Worm (Caenorhabditis elegans) whole organism, L4 larva: Measurements from ENCODE around the gene elo-3.

Experiments used
- D1046.2 ChIP-seq: fragments of 200-800 bp; sonication (Bioruptor generic); IDR thresholded peaks from 2 replicates; pipeline ENCODE4 v1.3.6; 2022; ENCODE audit warnings: missing genetic modification characterization, missing compliant biosample characterization
- R02D3.7 ChIP-seq: fragments of 150-350 bp; sonication (generic microtip); optimal IDR thresholded peaks from 3 replicates; lab custom pipeline; 2014; ENCODE audit warnings: missing biosample characterization, missing genetic modification characterization
- T20F7.1 ChIP-seq: fragments of 200-800 bp; sonication (Bioruptor generic); optimal IDR thresholded peaks from 2 replicates; lab custom pipeline; 2018; ENCODE audit warnings: mild to moderate bottlenecking, missing genetic modification characterization, missing compliant biosample characterization
- T26A8.4 ChIP-seq: fragments of 200-800 bp; sonication (Bioruptor generic); IDR thresholded peaks from 2 replicates; pipeline ENCODE4 v1.3.6; 2022; ENCODE audit warnings: missing genetic modification characterization, missing compliant biosample characterization
- Y48G9A.11 ChIP-seq: fragments of 200-800 bp; sonication (Bioruptor generic); IDR thresholded peaks from 2 replicates; pipeline ENCODE4 v1.3.6; 2022; ENCODE audit warnings: missing genetic modification reagents, missing genetic modification characterization, missing compliant biosample characterization
- Y75B8A.6 ChIP-seq: fragments of 200-800 bp; sonication (Bioruptor generic); IDR thresholded peaks from 2 replicates; pipeline ENCODE4 v1.3.6; 2022; ENCODE audit warnings: missing genetic modification reagents, missing genetic modification characterization, missing compliant biosample characterization
- aly-2 ChIP-seq: sonication (generic microtip); optimal IDR thresholded peaks from 2 replicates; lab custom pipeline; 2018; ENCODE audit warnings: missing biosample characterization, missing genetic modification characterization
- ceh-28 ChIP-seq: fragments of 150-350 bp; optimal IDR thresholded peaks from 2 replicates; lab custom pipeline; 2014; ENCODE audit warnings: missing biosample characterization, missing genetic modification reagents, missing genetic modification characterization
- daf-16 ChIP-seq, 3 experiments: sonication (generic microtip); optimal IDR thresholded peaks; 2 replicates each; lab custom pipeline; 2016 to 2017; ENCODE audit warnings: missing genetic modification characterization in 3 of 3, missing genetic modification reagents in 3 of 3, mild to moderate bottlenecking in 2 of 3, missing compliant biosample characterization in 2 of 3, missing biosample characterization in 1 of 3, moderate library complexity in 1 of 3
- daf-19 ChIP-seq: fragments of 200-800 bp; sonication (Bioruptor generic); conservative IDR thresholded peaks from 2 replicates; pipeline ENCODE4 v1.3.6; 2022; ENCODE audit warnings: missing genetic modification characterization, missing compliant biosample characterization
- dmd-9 ChIP-seq: fragments of 200-800 bp; sonication (Bioruptor generic); IDR thresholded peaks from 2 replicates; pipeline ENCODE4 v1.3.6; 2022; ENCODE audit warnings: missing genetic modification reagents, missing genetic modification characterization, missing compliant biosample characterization
- dpl-1 ChIP-seq: fragments of 150-350 bp; optimal IDR thresholded peaks from 2 replicates; lab custom pipeline; 2014; ENCODE audit warnings: missing biosample characterization, missing genetic modification reagents, missing genetic modification characterization
- egl-43 ChIP-seq: fragments of 200-800 bp; sonication (Bioruptor generic); IDR thresholded peaks from 2 replicates; pipeline ENCODE4 v1.3.6; 2022; ENCODE audit warnings: missing genetic modification reagents, missing genetic modification characterization, missing compliant biosample characterization
- fkh-10 ChIP-seq: fragments of 150-350 bp; optimal IDR thresholded peaks from 2 replicates; lab custom pipeline; 2014; ENCODE audit warnings: missing biosample characterization, missing genetic modification reagents, missing genetic modification characterization
- fos-1 ChIP-seq: fragments of 150-350 bp; optimal IDR thresholded peaks from 2 replicates; lab custom pipeline; 2014; ENCODE audit warnings: missing biosample characterization, missing genetic modification characterization
- gei-8 ChIP-seq: fragments of 200-800 bp; sonication (Bioruptor generic); optimal IDR thresholded peaks from 2 replicates; lab custom pipeline; 2018; ENCODE audit warnings: mild to moderate bottlenecking, missing genetic modification characterization, missing compliant biosample characterization
- hif-1 ChIP-seq, 2 experiments: sonication (generic microtip); optimal IDR thresholded peaks; 2 replicates each; lab custom pipeline; 2016 to 2017; ENCODE audit warnings: missing compliant biosample characterization in 2 of 2, missing genetic modification characterization in 2 of 2, missing genetic modification reagents in 2 of 2, missing genotype in 2 of 2, mild to moderate bottlenecking in 1 of 2
- hlh-11 ChIP-seq: fragments of 200-800 bp; sonication (Bioruptor generic); optimal IDR thresholded peaks from 2 replicates; lab custom pipeline; 2018; ENCODE audit warnings: mild to moderate bottlenecking, missing genetic modification characterization, missing compliant biosample characterization
- hlh-30 ChIP-seq: sonication (generic microtip); optimal IDR thresholded peaks from 2 replicates; lab custom pipeline; 2017; ENCODE audit warnings: antibody characterized with exemption, mild to moderate bottlenecking, missing genetic modification characterization, missing compliant biosample characterization; ENCODE audit not compliant: insufficient read depth
- hmg-1.1 ChIP-seq: fragments of 200-800 bp; sonication (Bioruptor generic); IDR thresholded peaks from 2 replicates; pipeline ENCODE4 v1.3.6; 2022; ENCODE audit warnings: missing genetic modification reagents, missing genetic modification characterization, missing compliant biosample characterization
- lim-7 ChIP-seq: fragments of 200-800 bp; sonication (Bioruptor generic); IDR thresholded peaks from 2 replicates; pipeline ENCODE4 v1.3.6; 2022; ENCODE audit warnings: missing genetic modification characterization, missing compliant biosample characterization
- lin-1 ChIP-seq: fragments of 200-800 bp; sonication (Bioruptor generic); IDR thresholded peaks from 2 replicates; pipeline ENCODE4 v1.3.6; 2022; ENCODE audit warnings: missing genetic modification reagents, missing genetic modification characterization, missing compliant biosample characterization
- lin-13 ChIP-seq: fragments of 150-350 bp; optimal IDR thresholded peaks from 2 replicates; lab custom pipeline; 2014; ENCODE audit warnings: missing biosample characterization, missing genetic modification reagents, missing genetic modification characterization
- lin-15B ChIP-seq: fragments of 150-350 bp; sonication (generic microtip); optimal IDR thresholded peaks from 3 replicates; lab custom pipeline; 2014; ENCODE audit warnings: missing biosample characterization, missing genetic modification characterization
- lir-3 ChIP-seq: sonication (generic microtip); optimal IDR thresholded peaks from 2 replicates; lab custom pipeline; 2016; ENCODE audit warnings: mild to moderate bottlenecking, missing genetic modification characterization, missing compliant biosample characterization
- mdl-1 ChIP-seq, 2 experiments: fragments of 150-350 bp in 1 of 2; sonication (generic microtip) in 1 of 2; optimal IDR thresholded peaks; 2 replicates each; lab custom pipeline; 2014 to 2017; ENCODE audit warnings: missing biosample characterization in 2 of 2, missing genetic modification characterization in 2 of 2
- mdt-29 ChIP-seq: fragments of 200-800 bp; sonication (Bioruptor generic); IDR thresholded peaks from 2 replicates; pipeline ENCODE4 v1.3.6; 2022; ENCODE audit warnings: missing genetic modification reagents, missing genetic modification characterization, missing compliant biosample characterization
- mxl-2 ChIP-seq: fragments of 200-800 bp; sonication (Bioruptor generic); conservative IDR thresholded peaks from 2 replicates; pipeline ENCODE4 v1.3.6; 2022; ENCODE audit warnings: missing genetic modification reagents, missing genetic modification characterization, missing compliant biosample characterization
- nhr-28 ChIP-seq: fragments of 150-350 bp; optimal IDR thresholded peaks from 2 replicates; lab custom pipeline; 2014; ENCODE audit warnings: missing biosample characterization, missing genetic modification characterization
- nhr-42 ChIP-seq: fragments of 200-800 bp; sonication (Bioruptor generic); IDR thresholded peaks from 2 replicates; pipeline ENCODE4 v1.3.6; 2022; ENCODE audit warnings: missing genetic modification characterization, missing compliant biosample characterization
- php-3 ChIP-seq: fragments of 200-800 bp; sonication (Bioruptor generic); IDR thresholded peaks from 2 replicates; pipeline ENCODE4 v1.3.6; 2022; ENCODE audit warnings: missing genetic modification reagents, missing genetic modification characterization, missing compliant biosample characterization
- rbr-2 ChIP-seq: sonication (generic microtip); optimal IDR thresholded peaks from 2 replicates; lab custom pipeline; 2016; ENCODE audit warnings: missing genotype, missing genetic modification characterization, missing compliant biosample characterization
- sdz-12 ChIP-seq: fragments of 200-800 bp; sonication (Bioruptor generic); optimal IDR thresholded peaks from 2 replicates; lab custom pipeline; 2018; ENCODE audit warnings: mild to moderate bottlenecking, missing genetic modification characterization, missing compliant biosample characterization
- snpc-1.2 ChIP-seq: fragments of 200-800 bp; sonication (Bioruptor generic); IDR thresholded peaks from 2 replicates; pipeline ENCODE4 v1.3.6; 2022; ENCODE audit warnings: missing genetic modification reagents, missing genetic modification characterization, missing compliant biosample characterization
- snpc-4 ChIP-seq: fragments of 150-350 bp; optimal IDR thresholded peaks from 2 replicates; lab custom pipeline; 2014; ENCODE audit warnings: missing biosample characterization, missing genetic modification characterization
- spr-1 ChIP-seq: sonication (generic microtip); optimal IDR thresholded peaks from 2 replicates; lab custom pipeline; 2016; ENCODE audit warnings: mild to moderate bottlenecking, missing genetic modification characterization, missing compliant biosample characterization
- tag-97 ChIP-seq: fragments of 200-800 bp; sonication (Bioruptor generic); IDR thresholded peaks from 2 replicates; pipeline ENCODE4 v1.3.6; 2022; ENCODE audit warnings: missing genetic modification characterization, missing compliant biosample characterization
- tra-1 ChIP-seq: fragments of 200-800 bp; sonication (Bioruptor generic); IDR thresholded peaks from 2 replicates; pipeline ENCODE4 v1.3.6; 2022; ENCODE audit warnings: missing genetic modification reagents, missing genetic modification characterization, missing compliant biosample characterization
- unc-130 ChIP-seq: sonication (generic microtip); optimal IDR thresholded peaks from 2 replicates; lab custom pipeline; 2016; ENCODE audit warnings: missing genetic modification reagents, missing genetic modification characterization, missing compliant biosample characterization
- unc-39 ChIP-seq: sonication (generic microtip); optimal IDR thresholded peaks from 2 replicates; lab custom pipeline; 2017; ENCODE audit warnings: missing biosample characterization, missing genetic modification characterization
- vab-7 ChIP-seq: fragments of 200-800 bp; sonication (Bioruptor generic); IDR thresholded peaks from 2 replicates; pipeline ENCODE4 v1.3.6; 2022; ENCODE audit warnings: missing genetic modification reagents, missing genetic modification characterization, missing compliant biosample characterization
- ztf-11 ChIP-seq: fragments of 150-350 bp; optimal IDR thresholded peaks from 2 replicates; lab custom pipeline; 2014; ENCODE audit warnings: missing biosample characterization, missing genetic modification characterization

The elo-3 gene

DNA sequence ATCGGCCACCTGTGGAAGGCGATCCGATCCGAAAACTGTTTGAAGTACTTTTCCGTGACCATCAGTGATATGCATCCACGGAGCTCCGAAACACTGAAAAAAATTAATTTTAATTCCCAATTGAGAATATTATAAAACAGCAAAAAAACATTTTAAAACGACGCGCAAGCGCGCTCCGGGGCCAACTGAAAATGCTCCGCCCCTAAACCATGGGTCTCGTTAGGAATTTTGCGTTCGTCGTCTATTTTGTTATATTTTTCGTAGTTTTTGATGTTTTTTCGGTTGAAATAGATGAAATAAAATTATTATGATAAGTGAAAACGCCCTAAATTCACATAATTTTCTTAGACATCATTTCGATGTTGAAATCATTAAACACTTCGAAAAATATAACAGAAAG is 3.0 kb downstream of the elo-3 start (continued):
- TF ChIP-seq tag-97: no peak
- no peak for TF ChIP-seq tra-1
- no peak for TF ChIP-seq dpl-1
- TF ChIP-seq sdz-12 (GFP tag; lab: Kevin White, UChicago): no peak
- no peak for TF ChIP-seq gei-8 (GFP tag; lab: Kevin White, UChicago)
- TF ChIP-seq daf-19 (GFP tag; lab: Robert Waterston, UW): no peak
- no peak for TF ChIP-seq hmg-1.1 (GFP tag; lab: Robert Waterston, UW)
- no peak for TF ChIP-seq egl-43 (GFP tag; lab: Robert Waterston, UW)
- TF ChIP-seq mdt-29: no peak
- TF ChIP-seq lin-13: no peak
- TF ChIP-seq D1046.2: no peak
- no peak for TF ChIP-seq php-3
- TF ChIP-seq hif-1 (tag; optimal IDR thresholded peaks at IDR 0.05; lab: Kevin White, UChicago): no peak
- TF ChIP-seq, all 104 proteins: peak for 6

DNA sequence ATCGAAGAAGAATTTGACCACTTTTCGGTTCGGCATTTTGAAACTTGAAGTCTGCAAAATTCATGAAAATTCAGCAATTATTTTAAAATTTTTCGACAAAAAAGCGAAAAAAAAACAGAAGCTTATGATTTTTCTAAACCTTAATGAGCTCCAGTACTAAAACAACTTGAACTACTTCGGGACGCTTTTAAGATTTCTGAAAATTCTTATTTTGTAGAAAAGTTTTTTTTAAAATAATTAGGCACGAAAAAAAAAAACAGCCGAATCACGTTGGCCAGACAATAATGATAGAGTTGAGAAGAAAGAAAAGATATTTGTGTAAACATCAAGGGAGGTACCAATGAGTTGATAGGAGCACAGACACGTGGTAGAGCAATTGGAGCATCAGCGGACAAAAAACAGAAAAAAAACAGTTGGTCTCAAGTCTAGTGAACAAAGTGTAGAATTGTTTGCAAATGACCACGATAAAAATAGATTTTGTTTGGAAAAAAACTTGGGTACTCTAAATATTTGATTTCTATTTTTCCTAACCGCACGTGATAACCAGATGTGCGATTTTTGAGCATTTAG is 4.8 kb downstream of the elo-3 start, which contains the start of gene gstk-2:
Gene gstk-2 (minus strand): TSS at position 51 of the 570 bp plus-strand sequence.
- TF ChIP-seq ztf-11 (tag; lab: Kevin White, UChicago) (no peak), mdt-29 (no peak), aly-2 (tag; lab: Kevin White, UChicago) (no peak), snpc-4 (tag; lab: Kevin White, UChicago) (no peak), fkh-10 (GFP tag; lab: Kevin White, UChicago) (no peak), ceh-28 (tag; lab: Kevin White, UChicago) (no peak), vab-7 (GFP tag; lab: Robert Waterston, UW) (no peak), unc-39 (tag; lab: Kevin White, UChicago) (no peak), lin-13 (no peak), egl-43 (GFP tag; lab: Robert Waterston, UW) (no peak), mdl-1 (tag; optimal IDR thresholded peaks at IDR 0.05; lab: Kevin White, UChicago) (peak in 1 of 2 experiments; percentile 11), Y48G9A.11 (GFP tag; lab: Robert Waterston, UW) (no peak), nhr-42 (GFP tag; lab: Robert Waterston, UW) (no peak), snpc-1.2 (GFP tag; lab: Robert Waterston, UW) (no peak), T26A8.4 (GFP tag; lab: Robert Waterston, UW) (no peak), R02D3.7 (tag; lab: Kevin White, UChicago) (no peak), fos-1 (no peak), unc-130 (GFP tag; lab: Kevin White, UChicago) (no peak), lim-7 (GFP tag; lab: Robert Waterston, UW) (no peak), mxl-2 (GFP tag; lab: Robert Waterston, UW) (no peak), lin-15B (tag; lab: Kevin White, UChicago) (no peak), daf-16 (GFP tag; optimal IDR thresholded peaks at IDR 0.05; lab: Kevin White, UChicago) (peak in 1 of 2 experiments; percentile 74), daf-16 (tag; optimal IDR thresholded peaks at IDR 0.05; lab: Kevin White, UChicago) (peak; percentile 26), hlh-30 (tag; lab: Kevin White, UChicago) (peak; percentile 40), T20F7.1 (GFP tag; lab: Kevin White, UChicago) (no peak), rbr-2 (tag; lab: Kevin White, UChicago) (no peak), lin-1 (GFP tag; lab: Robert Waterston, UW) (no peak), hlh-11 (tag; lab: Kevin White, UChicago) (peak; percentile 10), dmd-9 (no peak), spr-1 (no peak), lir-3 (tag; lab: Kevin White, UChicago) (no peak), Y75B8A.6 (no peak), nhr-28 (tag; lab: Kevin White, UChicago) (peak; percentile 4)
